Fruit fly (Drosophila melanogaster) whole organism, wandering third instar larva: ENCODE data around the gene Gdap1.

Experiments
- Dfd ChIP-seq: fragments of >200 bp; optimal IDR thresholded peaks from 2 replicates; lab custom pipeline; 2017; ENCODE audit warnings: missing biosample characterization, missing genetic modification characterization
- GATAd ChIP-seq: sonication (Bioruptor generic); optimal IDR thresholded peaks from 2 replicates; lab custom pipeline; 2016; ENCODE audit warnings: missing biosample characterization, missing genetic modification characterization
- HLH106 ChIP-seq: fragments of 200-800 bp; optimal IDR thresholded peaks from 3 replicates; lab custom pipeline; 2019; ENCODE audit warnings: missing biosample characterization, mild to moderate bottlenecking, missing genetic modification characterization, moderate library complexity
- Hr78 ChIP-seq: fragments of >200 bp; optimal IDR thresholded peaks from 2 replicates; lab custom pipeline; 2017; ENCODE audit warnings: missing biosample characterization, missing genetic modification characterization
- fru ChIP-seq: fragments of 200-800 bp; sonication (Bioruptor generic); optimal IDR thresholded peaks from 3 replicates; lab custom pipeline; 2016; ENCODE audit warnings: missing biosample characterization, mild to moderate bottlenecking, missing genetic modification characterization
- h ChIP-seq: fragments of 200-800 bp; sonication (Bioruptor generic); optimal IDR thresholded peaks from 3 replicates; lab custom pipeline; 2016; ENCODE audit warnings: missing biosample characterization, mild to moderate bottlenecking, missing genetic modification characterization
- lola ChIP-seq: fragments of >200 bp; optimal IDR thresholded peaks from 2 replicates; lab custom pipeline; 2017; ENCODE audit warnings: missing biosample characterization, missing genetic modification characterization
- pan ChIP-seq: fragments of >200 bp; optimal IDR thresholded peaks from 2 replicates; lab custom pipeline; 2017
- rgr ChIP-seq: fragments of 200-800 bp; sonication (Bioruptor generic); optimal IDR thresholded peaks from 3 replicates; lab custom pipeline; 2016; ENCODE audit warnings: missing biosample characterization, mild to moderate bottlenecking, missing genetic modification characterization
- tai ChIP-seq: sonication (Bioruptor generic); optimal IDR thresholded peaks from 2 replicates; lab custom pipeline; 2016; ENCODE audit warnings: missing biosample characterization, missing genetic modification characterization
- usp ChIP-seq: fragments of >200 bp; optimal IDR thresholded peaks from 2 replicates; lab custom pipeline; 2017; ENCODE audit warnings: missing biosample characterization, missing genetic modification characterization

DNA sequence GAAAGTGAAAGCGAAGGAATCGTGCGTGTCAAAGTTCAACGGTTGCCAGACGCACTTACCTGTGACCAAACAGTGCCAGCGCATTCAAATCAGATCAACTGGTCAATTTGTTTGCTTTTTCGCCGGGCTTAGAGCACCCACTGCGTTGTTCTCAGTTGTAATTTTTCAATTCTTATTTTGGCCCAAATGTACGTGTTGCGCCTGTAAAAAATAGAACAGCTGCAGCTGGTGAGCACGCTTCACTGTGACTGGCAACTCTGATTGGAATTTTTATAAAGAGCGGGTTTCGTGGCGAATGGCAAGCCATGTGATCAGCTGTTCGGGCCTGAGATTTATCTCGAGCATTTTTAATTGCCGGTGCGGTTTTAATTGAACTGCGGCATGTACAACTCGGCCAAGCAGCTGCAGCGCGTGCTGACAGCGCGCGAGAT, 4.1 kb downstream of the Gdap1 start, which contains the start of the genes Fitm and AlaRS-m:
- TF ChIP-seq usp (GFP tag; lab: Kevin White, UChicago), result no peak
- TF ChIP-seq Dfd, result no peak
- no peak for TF ChIP-seq Hr78
- no peak for TF ChIP-seq lola
- TF ChIP-seq tai (GFP tag; lab: Kevin White, UChicago), result no peak
- TF ChIP-seq HLH106 (tag; lab: Kevin White, UChicago), result no peak
- TF ChIP-seq rgr (GFP tag; lab: Kevin White, UChicago), result no peak
- no peak for TF ChIP-seq fru (GFP tag; lab: Kevin White, UChicago)
- no peak for TF ChIP-seq h (GFP tag; lab: Kevin White, UChicago)
- TF ChIP-seq pan (lab: Kevin White, UChicago), result no peak
- no peak for TF ChIP-seq GATAd (GFP tag; lab: Kevin White, UChicago)
